Fruit fly (Drosophila melanogaster) whole organism, embryonic: ENCODE data around the gene CG5968.

Source experiments
- B-H2 ChIP-seq: fragments of 200-800 bp; sonication (Bioruptor generic); optimal IDR thresholded peaks from 2 replicates; lab custom pipeline; 2018; ENCODE audit warnings: missing biosample characterization, mild to moderate bottlenecking, missing genetic modification characterization
- BtbVII ChIP-seq: fragments of 200-800 bp; sonication (Bioruptor generic); optimal IDR thresholded peaks from 3 replicates; lab custom pipeline; 2017; ENCODE audit warnings: missing biosample characterization, mild to moderate bottlenecking, missing genetic modification characterization
- CG10147 ChIP-seq: fragments of 200-800 bp; sonication (Bioruptor generic); optimal IDR thresholded peaks from 2 replicates; lab custom pipeline; 2019; ENCODE audit warnings: missing biosample characterization, mild to moderate bottlenecking, missing genetic modification characterization, moderate library complexity
- CG10462 ChIP-seq: fragments of 200-800 bp; sonication (Bioruptor generic); optimal IDR thresholded peaks from 2 replicates; lab custom pipeline; 2016; ENCODE audit warnings: missing biosample characterization, missing genetic modification characterization
- CG11093 ChIP-seq: fragments of 200-800 bp; sonication (Bioruptor generic); IDR thresholded peaks from 3 replicates; pipeline ENCODE4 v1.3.6; 2022; ENCODE audit warnings: missing biosample characterization, missing genetic modification characterization
- CG11696 ChIP-seq: fragments of 200-800 bp; sonication (Bioruptor generic); IDR thresholded peaks from 2 replicates; pipeline ENCODE4 v1.3.6; 2022; ENCODE audit warnings: missing biosample characterization, missing genetic modification characterization
- CG13624 ChIP-seq: fragments of 200-800 bp; sonication (Bioruptor generic); optimal IDR thresholded peaks from 2 replicates; lab custom pipeline; 2016; ENCODE audit warnings: missing biosample characterization, missing genetic modification characterization
- CG13894 ChIP-seq: fragments of 200-800 bp; sonication (Bioruptor generic); optimal IDR thresholded peaks from 3 replicates; lab custom pipeline; 2018; ENCODE audit warnings: missing biosample characterization, mild to moderate bottlenecking, missing genetic modification characterization, moderate library complexity
- CG17361 ChIP-seq: fragments of 200-800 bp; sonication (Bioruptor generic); IDR thresholded peaks from 3 replicates; pipeline ENCODE4 v1.3.6; 2022; ENCODE audit warnings: missing biosample characterization, missing genetic modification characterization
- CG18011 ChIP-seq: fragments of 200-800 bp; sonication (Bioruptor generic); optimal IDR thresholded peaks from 2 replicates; lab custom pipeline; 2017; ENCODE audit warnings: missing biosample characterization, missing genetic modification characterization, mild to moderate bottlenecking, moderate library complexity, missing genotype
- CG2875 ChIP-seq: fragments of 200-800 bp; sonication (Bioruptor generic); optimal IDR thresholded peaks from 2 replicates; lab custom pipeline; 2017; ENCODE audit warnings: missing biosample characterization, mild to moderate bottlenecking, missing genetic modification characterization, missing genetic modification reagents
- CG30431 ChIP-seq: fragments of 200-800 bp; sonication (Bioruptor generic); optimal IDR thresholded peaks from 2 replicates; lab custom pipeline; 2017; ENCODE audit warnings: missing biosample characterization, missing genetic modification characterization
- CG3065 ChIP-seq: fragments of 200-800 bp; sonication (Bioruptor generic); optimal IDR thresholded peaks from 2 replicates; lab custom pipeline; 2016; ENCODE audit warnings: missing biosample characterization, missing genetic modification characterization
- CG3163 ChIP-seq: fragments of 200-800 bp; sonication (Bioruptor generic); optimal IDR thresholded peaks from 3 replicates; lab custom pipeline; 2016; ENCODE audit warnings: missing biosample characterization, missing genetic modification characterization
- CG32767 ChIP-seq: fragments of 200-800 bp; sonication (Bioruptor generic); IDR thresholded peaks from 2 replicates; pipeline ENCODE4 v1.3.6; 2022; ENCODE audit warnings: missing biosample characterization, missing genetic modification characterization
- CG33557 ChIP-seq: fragments of 200-800 bp; sonication (Bioruptor generic); optimal IDR thresholded peaks from 2 replicates; lab custom pipeline; 2019; ENCODE audit warnings: missing biosample characterization, mild to moderate bottlenecking, missing genetic modification characterization, moderate library complexity
- CG4424 ChIP-seq: fragments of 200-800 bp; sonication (Bioruptor generic); optimal IDR thresholded peaks from 3 replicates; lab custom pipeline; 2016; ENCODE audit warnings: missing biosample characterization, missing genetic modification characterization
- CG5245 ChIP-seq: fragments of 200-800 bp; sonication (Bioruptor generic); optimal IDR thresholded peaks from 3 replicates; lab custom pipeline; 2016; ENCODE audit warnings: missing biosample characterization, missing genetic modification characterization
- CG6689 ChIP-seq: fragments of 200-800 bp; sonication (Bioruptor generic); IDR thresholded peaks from 2 replicates; pipeline ENCODE4 v1.3.6; 2022; ENCODE audit warnings: missing biosample characterization, missing genetic modification characterization
- CG7271 ChIP-seq: fragments of 200-800 bp; sonication (Bioruptor generic); optimal IDR thresholded peaks from 2 replicates; lab custom pipeline; 2018; ENCODE audit warnings: missing biosample characterization, mild to moderate bottlenecking, missing genetic modification characterization, moderate library complexity
- CG7963 ChIP-seq: fragments of 200-800 bp; sonication (Bioruptor generic); IDR thresholded peaks from 3 replicates; pipeline ENCODE4 v1.3.6; 2022; ENCODE audit warnings: missing biosample characterization, missing genetic modification characterization; ENCODE audit not compliant: partially characterized antibody
- CG8290 ChIP-seq, 3 experiments: fragments of 200-800 bp; sonication (Bioruptor generic); optimal IDR thresholded peaks; 2 replicates each; lab custom pipeline; 2016 to 2019; ENCODE audit warnings: missing biosample characterization in 3 of 3, missing genetic modification characterization in 3 of 3, mild to moderate bottlenecking in 2 of 3, moderate library complexity in 1 of 3
- CG8388 ChIP-seq: fragments of 200-800 bp; sonication (Bioruptor generic); optimal IDR thresholded peaks from 2 replicates; lab custom pipeline; 2019; ENCODE audit warnings: missing biosample characterization, mild to moderate bottlenecking, missing genetic modification characterization, moderate library complexity
- D19B ChIP-seq: fragments of 200-800 bp; sonication (Bioruptor generic); optimal IDR thresholded peaks from 2 replicates; lab custom pipeline; 2017; ENCODE audit warnings: missing biosample characterization, mild to moderate bottlenecking, missing genetic modification characterization
- Drgx ChIP-seq: fragments of 200-800 bp; sonication (Bioruptor generic); IDR thresholded peaks from 2 replicates; pipeline ENCODE4 v1.3.6; 2022; ENCODE audit warnings: missing biosample characterization, missing genetic modification characterization
- Med ChIP-seq: fragments of 200-800 bp; sonication (Bioruptor generic); peaks from one replicate; lab custom pipeline; 2016; ENCODE audit warnings: missing biosample characterization, missing genetic modification characterization, mild to moderate bottlenecking, inconsistent platforms, moderate library complexity
- Mes4 ChIP-seq: fragments of 200-800 bp; sonication (Bioruptor generic); optimal IDR thresholded peaks from 2 replicates; lab custom pipeline; 2016; ENCODE audit warnings: missing biosample characterization, missing genetic modification characterization
- Pdp1 ChIP-seq, 2 experiments: fragments of 200-800 bp; sonication (Bioruptor generic); optimal IDR thresholded peaks; 3 replicates each; lab custom pipeline; 2016; ENCODE audit warnings: missing biosample characterization in 2 of 2, missing genetic modification characterization in 2 of 2, mild to moderate bottlenecking in 1 of 2, moderate library complexity in 1 of 2
- Ptx1 ChIP-seq: fragments of 200-800 bp; sonication (Bioruptor generic); IDR thresholded peaks from 2 replicates; pipeline ENCODE4 v1.3.6; 2022; ENCODE audit warnings: missing biosample characterization, missing genetic modification characterization
- Trl ChIP-seq, 3 experiments: fragments of >200 bp in 2 of 3; fragments of 200-800 bp in 1 of 3; sonication (Bioruptor generic) in 1 of 3; optimal IDR thresholded peaks; 2 replicates in 1 of 3; 3 replicates in 2 of 3; lab custom pipeline; 2016 to 2017; ENCODE audit warnings: missing biosample characterization in 1 of 3, missing genetic modification characterization in 1 of 3
- Xrp1 ChIP-seq: fragments of 200-800 bp; sonication (Bioruptor generic); IDR thresholded peaks from 2 replicates; pipeline ENCODE4 v1.3.6; 2022; ENCODE audit warnings: missing biosample characterization, missing genetic modification characterization
- ato ChIP-seq: fragments of 200-800 bp; sonication (Bioruptor generic); IDR thresholded peaks from 2 replicates; pipeline ENCODE4 v1.3.6; 2022; ENCODE audit warnings: missing biosample characterization, missing genetic modification characterization; ENCODE audit not compliant: partially characterized antibody
- dmrt11E ChIP-seq: fragments of 200-800 bp; sonication (Bioruptor generic); optimal IDR thresholded peaks from 3 replicates; lab custom pipeline; 2018; ENCODE audit warnings: missing biosample characterization, mild to moderate bottlenecking, missing genetic modification characterization, moderate library complexity
- kay ChIP-seq: fragments of 200-800 bp; sonication (Bioruptor generic); optimal IDR thresholded peaks from 2 replicates; lab custom pipeline; 2016; ENCODE audit warnings: missing biosample characterization, missing genetic modification characterization
- knrl ChIP-seq: fragments of 200-800 bp; sonication (Bioruptor generic); IDR thresholded peaks from 3 replicates; pipeline ENCODE4 v1.3.6; 2022; ENCODE audit warnings: missing biosample characterization, missing genetic modification characterization; ENCODE audit not compliant: partially characterized antibody
- maf-S ChIP-seq: fragments of 200-800 bp; sonication (Bioruptor generic); optimal IDR thresholded peaks from 2 replicates; lab custom pipeline; 2016; ENCODE audit warnings: missing biosample characterization, missing genetic modification characterization
- mirr ChIP-seq: fragments of 200-800 bp; sonication (Bioruptor generic); optimal IDR thresholded peaks from 3 replicates; lab custom pipeline; 2018; ENCODE audit warnings: missing biosample characterization, mild to moderate bottlenecking, missing genetic modification characterization
- org-1 ChIP-seq: fragments of 200-800 bp; sonication (Bioruptor generic); optimal IDR thresholded peaks from 2 replicates; lab custom pipeline; 2017; ENCODE audit warnings: missing biosample characterization, missing genetic modification characterization
- pb ChIP-seq: fragments of 200-800 bp; sonication (Bioruptor generic); optimal IDR thresholded peaks from 3 replicates; lab custom pipeline; 2016; ENCODE audit warnings: missing biosample characterization, missing genetic modification characterization
- peb ChIP-seq: fragments of 200-800 bp; sonication (Bioruptor generic); IDR thresholded peaks from 2 replicates; pipeline ENCODE4 v1.3.6; 2022; ENCODE audit warnings: missing biosample characterization, missing genetic modification characterization
- repo ChIP-seq: fragments of 200-800 bp; sonication (Bioruptor generic); optimal IDR thresholded peaks from 2 replicates; lab custom pipeline; 2016; ENCODE audit warnings: missing biosample characterization, missing genetic modification characterization
- ro ChIP-seq: fragments of 200-800 bp; sonication (Bioruptor generic); IDR thresholded peaks from 2 replicates; pipeline ENCODE4 v1.3.6; 2022; ENCODE audit warnings: missing biosample characterization, missing genetic modification characterization
- sd ChIP-seq: fragments of 200-800 bp; sonication (Bioruptor generic); optimal IDR thresholded peaks from 3 replicates; lab custom pipeline; 2018; ENCODE audit warnings: missing biosample characterization, mild to moderate bottlenecking, missing genetic modification characterization, moderate library complexity
- sisA ChIP-seq: fragments of 200-800 bp; sonication (Bioruptor generic); IDR thresholded peaks from 2 replicates; pipeline ENCODE4 v1.3.6; 2022; ENCODE audit warnings: missing biosample characterization, missing genetic modification characterization
- twi ChIP-seq: fragments of 200-800 bp; optimal IDR thresholded peaks from 2 replicates; lab custom pipeline; 2019; ENCODE audit warnings: missing biosample characterization, mild to moderate bottlenecking, missing genetic modification characterization, moderate library complexity
- vnd ChIP-seq: fragments of 200-800 bp; sonication (Bioruptor generic); IDR thresholded peaks from 3 replicates; pipeline ENCODE4 v1.3.6; 2022; ENCODE audit warnings: missing biosample characterization, missing genetic modification characterization; ENCODE audit not compliant: partially characterized antibody
- wek ChIP-seq: fragments of 200-800 bp; sonication (Bioruptor generic); optimal IDR thresholded peaks from 3 replicates; lab custom pipeline; 2018; ENCODE audit warnings: missing biosample characterization, mild to moderate bottlenecking, missing genetic modification characterization, moderate library complexity

Gene CG5968

dm6 chr2L:16502898-16503551 is 46.7 kb downstream of the CG5968 start (continued):
- TF ChIP-seq CG7963 (GFP tag; lab: Robert Waterston, UW) (no peak), CG10462 (no peak), CG30431 (no peak), CG32767 (0 out of 2 replicates have a peak, but pooled peaks have one; percentile 20), sisA (GFP tag; lab: Robert Waterston, UW) (no peak), D19B (GFP tag; lab: Kevin White, UChicago) (no peak), kay (GFP tag; lab: Kevin White, UChicago) (no peak), CG6689 (0 out of 2 replicates have a peak, but pooled peaks have one; percentile 7), CG5245 (no peak), ato (no peak), knrl (GFP tag; lab: Robert Waterston, UW) (no peak)

dm6 chr2L:16501366-16501765 is 48.4 kb downstream of the CG5968 start:
- TF ChIP-seq Drgx (GFP tag; lab: Robert Waterston, UW), result peak; percentile 33; the same call in 1 of the 2 replicates
- TF ChIP-seq CG3163, result peak; percentile 23
- peak; percentile 80 for TF ChIP-seq CG8388 (GFP tag; lab: Kevin White, UChicago)
- TF ChIP-seq CG7271 (tag; lab: Kevin White, UChicago), result no peak
- TF ChIP-seq mirr (GFP tag; lab: Kevin White, UChicago), result no peak
- peak in 1 of 2 experiments; percentile 36 for TF ChIP-seq Trl (optimal IDR thresholded peaks at IDR 0.05; lab: Kevin White, UChicago)
- no peak for TF ChIP-seq Trl (GFP tag; optimal IDR thresholded peaks at IDR 0.05; lab: Kevin White, UChicago)
- TF ChIP-seq vnd, result no peak

- TF ChIP-seq pb (GFP tag; lab: Kevin White, UChicago), result peak; percentile 34
- TF ChIP-seq CG11093, result peak; percentile 93
- TF ChIP-seq Mes4, result peak; percentile 72
- TF ChIP-seq org-1 (GFP tag; lab: Kevin White, UChicago), result peak; percentile 87
- TF ChIP-seq CG13894, result peak; percentile 79
- TF ChIP-seq Xrp1 (GFP tag; lab: Robert Waterston, UW), result peak; percentile 97
- peak; percentile 72 for TF ChIP-seq CG8290 (GFP tag; optimal IDR thresholded peaks at IDR 0.05; lab: Kevin White, UChicago)
- TF ChIP-seq CG8290 (tag; optimal IDR thresholded peaks at IDR 0.05; lab: Kevin White, UChicago), result peak; percentile 50 to 95
- TF ChIP-seq Ptx1 (GFP tag; lab: Robert Waterston, UW), result peak; percentile 94
- TF ChIP-seq Pdp1 (GFP tag; optimal IDR thresholded peaks at IDR 0.05; lab: Kevin White, UChicago), result peak; percentile 82 to 94
- peak; percentile 68 for TF ChIP-seq CG13624 (GFP tag; lab: Kevin White, UChicago)
- TF ChIP-seq CG33557 (GFP tag; lab: Kevin White, UChicago), result peak; percentile 92
- TF ChIP-seq CG4424 (GFP tag; lab: Kevin White, UChicago), result peak; percentile 76
- peak; percentile 81 for TF ChIP-seq twi (tag; lab: Kevin White, UChicago)
- TF ChIP-seq repo, result peak; percentile 25
- peak; percentile 65 for TF ChIP-seq CG10147 (GFP tag; lab: Kevin White, UChicago)
- TF ChIP-seq B-H2 (GFP tag; lab: Kevin White, UChicago), result peak; percentile 75
- TF ChIP-seq BtbVII, result peak; percentile 74
- TF ChIP-seq CG11696 (GFP tag; lab: Robert Waterston, UW), result peak; percentile 79
- no peak for TF ChIP-seq sd (tag; lab: Kevin White, UChicago)
- peak; percentile 83 for TF ChIP-seq CG2875
- TF ChIP-seq Med (GFP tag; lab: Kevin White, UChicago), result peak; percentile 94
- peak; percentile 91 for TF ChIP-seq dmrt11E (tag; lab: Kevin White, UChicago)
- peak; percentile 86 for TF ChIP-seq peb (GFP tag; lab: Robert Waterston, UW)
- peak; percentile 62 for TF ChIP-seq CG18011 (GFP tag; lab: Kevin White, UChicago)
- TF ChIP-seq maf-S (GFP tag; lab: Kevin White, UChicago), result peak; percentile 50
- TF ChIP-seq CG3065 (GFP tag; lab: Kevin White, UChicago), result peak; percentile 75
- peak; percentile 77 for TF ChIP-seq wek (GFP tag; lab: Kevin White, UChicago)
- TF ChIP-seq CG17361 (GFP tag; lab: Robert Waterston, UW), result peak; percentile 80
- peak; percentile 57; the same call in 1 of the 2 replicates for TF ChIP-seq ro (GFP tag; lab: Robert Waterston, UW)
These were observed 49.3 kb downstream of the CG5968 start for dm6 chr2L:16500469-16500868.
